Fruit fly (Drosophila melanogaster) whole organism, embryonic: ENCODE data around the gene CG31928.

Experiments used
- CG12071 ChIP-seq: fragments of 200-800 bp; sonication (Bioruptor generic); optimal IDR thresholded peaks from 3 replicates; lab custom pipeline; 2018; ENCODE audit warnings: missing biosample characterization, mild to moderate bottlenecking, missing genetic modification characterization
- hth ChIP-seq: fragments of >200 bp; optimal IDR thresholded peaks from 2 replicates; lab custom pipeline; 2017; ENCODE audit warnings: inconsistent platforms

DNA sequence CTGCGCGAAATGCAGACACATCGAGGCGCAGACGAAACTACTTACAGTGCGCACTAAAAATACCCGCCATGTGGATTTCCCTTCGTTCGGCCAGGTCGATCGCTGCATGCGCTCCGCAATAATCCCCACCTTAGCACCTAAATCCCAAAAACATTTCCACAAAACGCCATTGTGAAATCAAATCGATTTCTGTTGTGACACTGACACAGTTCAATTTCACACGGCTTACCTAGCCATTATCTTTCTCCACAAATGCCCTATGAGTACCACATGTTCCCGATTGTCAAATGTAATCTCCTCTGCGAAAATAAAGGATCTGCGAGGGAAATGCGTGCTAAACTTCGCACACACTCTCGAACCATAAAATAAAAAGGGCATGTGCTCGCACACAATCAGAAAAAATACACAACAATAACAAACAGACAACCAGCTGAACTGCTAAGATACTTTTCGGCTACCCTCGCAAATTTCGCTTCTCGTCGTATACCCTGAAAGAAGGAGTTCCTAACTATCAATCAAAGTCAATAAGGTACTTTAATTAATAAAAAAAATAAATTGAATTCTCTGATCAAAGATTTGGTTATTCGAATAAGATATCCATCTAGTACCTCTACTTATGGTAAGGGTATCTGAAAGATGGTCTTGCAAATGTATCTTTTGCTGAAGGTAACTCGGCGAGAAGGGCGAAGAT, 6.0 kb upstream of the CG31928 start:
- TF ChIP-seq hth (lab: Kevin White, UChicago) (no peak), CG12071 (no peak)
